Fruit fly (Drosophila melanogaster): ENCODE results near the gene dj.

The dj gene

dm6 chr3R:7108589-7109312 lies 49.6 kb downstream of the dj start (continued):
- no peak for TF ChIP-seq sens-2 (GFP tag; IDR thresholded peaks at IDR 0.05)
- TF ChIP-seq ERR (GFP tag; optimal IDR thresholded peaks at IDR 0.05), result peak; percentile 22
- TF ChIP-seq CG9797 (GFP tag; optimal IDR thresholded peaks at IDR 0.05), result peak; percentile 30
- TF ChIP-seq az2 (GFP tag; optimal IDR thresholded peaks at IDR 0.05), result peak; percentile 97
- peak; percentile 92 for TF ChIP-seq CG6813 (GFP tag; optimal IDR thresholded peaks at IDR 0.05)
- peak; percentile 85 for TF ChIP-seq lilli (GFP tag; optimal IDR thresholded peaks at IDR 0.05)
- peak; percentile 43 for TF ChIP-seq corto (GFP tag; optimal IDR thresholded peaks at IDR 0.05)
- peak; percentile 86 for TF ChIP-seq CG3065 (GFP tag; optimal IDR thresholded peaks at IDR 0.05)
- TF ChIP-seq cato (GFP tag; optimal IDR thresholded peaks at IDR 0.05; ENCODE audit: borderline replicate concordance), result peak; percentile 95
- TF ChIP-seq Tbp (GFP tag; optimal IDR thresholded peaks at IDR 0.05), result no peak
- peak; percentile 63 for TF ChIP-seq tup (GFP tag; optimal IDR thresholded peaks at IDR 0.05)
- no peak for TF ChIP-seq Aef1 (GFP tag; IDR thresholded peaks at IDR 0.05)
- TF ChIP-seq CG7271 (tag; optimal IDR thresholded peaks at IDR 0.05), result peak; percentile 94
- TF ChIP-seq CG2712 (tag; optimal IDR thresholded peaks at IDR 0.05), result peak; percentile 99
- peak; percentile 82 for TF ChIP-seq run (tag; optimal IDR thresholded peaks at IDR 0.05)
- peak; percentile 85 for TF ChIP-seq HHEX (GFP tag; optimal IDR thresholded peaks at IDR 0.05)
- peak; percentile 70 for TF ChIP-seq Jarid2 (GFP tag; optimal IDR thresholded peaks at IDR 0.05)
- TF ChIP-seq Gug (GFP tag; IDR thresholded peaks at IDR 0.05), result peak; percentile 63; the same call in 3 of the 4 replicates
- TF ChIP-seq CG8359 (GFP tag; optimal IDR thresholded peaks at IDR 0.05; ENCODE audit: borderline replicate concordance), result peak; percentile 87
- TF ChIP-seq hbn (GFP tag; IDR thresholded peaks at IDR 0.05; ENCODE audit: partially characterized antibody), result no peak
- TF ChIP-seq CG18599 (GFP tag; optimal IDR thresholded peaks at IDR 0.05), result peak; percentile 86
- no peak for TF ChIP-seq CG16779 (GFP tag; IDR thresholded peaks at IDR 0.05)
- TF ChIP-seq fd96Cb (tag; optimal IDR thresholded peaks at IDR 0.05), result peak; percentile 97
- TF ChIP-seq CG6854 (GFP tag; optimal IDR thresholded peaks at IDR 0.05), result peak; percentile 60
- peak; percentile 97 for TF ChIP-seq CG4820 (GFP tag; optimal IDR thresholded peaks at IDR 0.05)
- TF ChIP-seq CG31388 (GFP tag; optimal IDR thresholded peaks at IDR 0.05), result peak; percentile 88
- peak; percentile 87 for TF ChIP-seq CG30020 (tag; optimal IDR thresholded peaks at IDR 0.05)
- no peak for TF ChIP-seq NFAT (GFP tag; IDR thresholded peaks at IDR 0.05)
- TF ChIP-seq CG14965 (GFP tag; optimal IDR thresholded peaks at IDR 0.05; ENCODE audit: borderline replicate concordance), result peak; percentile 45
- TF ChIP-seq Mad (GFP tag; optimal IDR thresholded peaks at IDR 0.05), result peak; percentile 90
- peak; percentile 97 for TF ChIP-seq CG1529 (GFP tag; optimal IDR thresholded peaks at IDR 0.05)
- TF ChIP-seq gt (GFP tag; IDR thresholded peaks at IDR 0.05), result no peak
- TF ChIP-seq unc-4 (GFP tag; IDR thresholded peaks at IDR 0.05; ENCODE audit: partially characterized antibody), result no peak
- peak; percentile 69 for TF ChIP-seq slou (GFP tag; optimal IDR thresholded peaks at IDR 0.05)
- TF ChIP-seq PHDP (tag; optimal IDR thresholded peaks at IDR 0.05), result peak; percentile 95
- TF ChIP-seq Ada2b (GFP tag; IDR thresholded peaks at IDR 0.05), result no peak
- no peak for TF ChIP-seq CG2199 (GFP tag; IDR thresholded peaks at IDR 0.05)
- no peak for TF ChIP-seq CG6765 (GFP tag; optimal IDR thresholded peaks at IDR 0.05)
- peak; percentile 63 for TF ChIP-seq mam (GFP tag; optimal IDR thresholded peaks at IDR 0.05)
- peak; percentile 34 for TF ChIP-seq exex (tag; optimal IDR thresholded peaks at IDR 0.05)
- no peak for TF ChIP-seq chinmo (GFP tag; IDR thresholded peaks at IDR 0.05; ENCODE audit: partially characterized antibody)
- TF ChIP-seq sd (tag; optimal IDR thresholded peaks at IDR 0.05), result peak; percentile 69
- peak; percentile 93 for TF ChIP-seq Mes4 (GFP tag; optimal IDR thresholded peaks at IDR 0.05)
- peak; percentile 97 for TF ChIP-seq gcm (GFP tag; optimal IDR thresholded peaks at IDR 0.05)
- peak in 1 of 2 experiments; percentile 69 for TF ChIP-seq Trl (optimal IDR thresholded peaks at IDR 0.05)
- TF ChIP-seq Trl (GFP tag; optimal IDR thresholded peaks at IDR 0.05), result peak; percentile 76
- peak; percentile 49 for TF ChIP-seq HLH54F (GFP tag; optimal IDR thresholded peaks at IDR 0.05)
- TF ChIP-seq pb (GFP tag; optimal IDR thresholded peaks at IDR 0.05), result peak; percentile 82
- peak; percentile 48 for TF ChIP-seq CG2120 (GFP tag; optimal IDR thresholded peaks at IDR 0.05)
